Worm (Caenorhabditis elegans): Measurements from ENCODE around the gene F57B1.9.

F57B1.9 gene

DNA sequence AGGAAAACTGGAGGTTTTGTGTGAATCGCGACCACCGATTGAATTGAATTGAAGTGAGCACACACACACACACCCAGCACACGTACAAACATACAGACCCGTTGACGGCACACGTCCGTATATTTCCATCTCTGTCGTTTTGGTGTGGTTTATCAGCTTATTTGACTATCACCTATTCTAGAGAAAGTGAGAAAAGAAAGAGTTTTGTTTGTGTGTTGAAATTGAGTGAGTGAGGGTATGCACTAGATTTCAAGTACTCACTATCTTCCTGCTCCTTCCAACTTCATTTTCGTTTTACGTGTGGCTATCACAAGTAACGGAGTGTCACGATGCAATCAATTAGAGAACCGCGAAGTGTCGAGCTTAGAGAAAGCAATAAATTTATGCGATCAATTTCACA, 33.9 kb downstream of the F57B1.9 start:
- TF ChIP-seq ztf-28 (GFP tag; IDR thresholded peaks at IDR 0.05), result no peak
- TF ChIP-seq F33H1.4 (GFP tag; IDR thresholded peaks at IDR 0.05), result no peak
- TF ChIP-seq let-526 (GFP tag; IDR thresholded peaks at IDR 0.05), result no peak
- peak; percentile 58 for TF ChIP-seq dox-1 (GFP tag; IDR thresholded peaks at IDR 0.05)
- TF ChIP-seq snpc-4 (GFP tag; optimal IDR thresholded peaks at IDR 0.05), result no peak
- peak in 2 of 4 experiments; percentile 1 to 55 for TF ChIP-seq snpc-4 (tag; optimal IDR thresholded peaks at IDR 0.05)
- TF ChIP-seq ets-4 (GFP tag; optimal IDR thresholded peaks at IDR 0.05), result peak; percentile 47
- TF ChIP-seq lin-54 (GFP tag; optimal IDR thresholded peaks at IDR 0.05), result peak; percentile 18
- peak; percentile 33; the same call in 1 of the 2 replicates for TF ChIP-seq mcd-1 (GFP tag; IDR thresholded peaks at IDR 0.05)
- TF ChIP-seq F23B12.7 (tag; optimal IDR thresholded peaks at IDR 0.05; ENCODE audit: insufficient read depth), result peak; percentile 63
- TF ChIP-seq atf-7 (tag; optimal IDR thresholded peaks at IDR 0.05), result peak; percentile 54
- TF ChIP-seq B0336.3 (GFP tag; IDR thresholded peaks at IDR 0.05), result peak; percentile 25; the same call in 1 of the 2 replicates
- TF ChIP-seq let-607 (tag; optimal IDR thresholded peaks at IDR 0.05), result peak; percentile 65 to 94
- no peak for TF ChIP-seq unc-62 (GFP tag; optimal IDR thresholded peaks at IDR 0.05)
- no peak for TF ChIP-seq B0261.1 (tag; optimal IDR thresholded peaks at IDR 0.05)
- peak; percentile 33 for TF ChIP-seq repo-1 (tag; optimal IDR thresholded peaks at IDR 0.05)
- TF ChIP-seq nhr-80 (tag; optimal IDR thresholded peaks at IDR 0.05), result peak; percentile 91
- 0 out of 2 replicates have a peak, but pooled peaks have one; percentile 43 for TF ChIP-seq egl-44 (GFP tag; IDR thresholded peaks at IDR 0.05)

DNA sequence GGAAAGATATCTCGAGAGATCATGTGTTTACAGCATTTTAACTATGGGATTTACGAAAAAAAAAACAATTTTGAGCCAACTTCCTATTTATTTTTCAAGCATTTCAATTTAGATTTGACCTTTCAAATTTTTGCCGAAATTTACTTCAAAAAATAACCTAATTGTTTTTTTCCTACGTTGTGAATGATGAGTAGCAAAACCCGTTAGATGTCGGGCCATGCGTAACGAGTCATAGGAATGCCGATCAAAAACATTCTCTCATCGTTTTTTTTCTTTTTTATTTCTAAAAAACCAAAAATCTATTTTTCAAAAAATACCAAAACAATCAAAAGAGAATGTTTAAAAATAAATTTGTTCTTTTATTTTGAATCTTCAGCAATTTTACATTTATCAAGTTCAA, 34.8 kb downstream of the F57B1.9 start:
- TF ChIP-seq snpc-3.4 (tag; optimal IDR thresholded peaks at IDR 0.05), result peak; percentile 4
- peak; percentile 46 for TF ChIP-seq snpc-4 (GFP tag; optimal IDR thresholded peaks at IDR 0.05)
- TF ChIP-seq snpc-4 (tag; optimal IDR thresholded peaks at IDR 0.05), result peak; percentile 12 to 88 (median 76)
- no peak for TF ChIP-seq hmg-20 (GFP tag; IDR thresholded peaks at IDR 0.05)
- TF ChIP-seq snpc-1.1 (tag; optimal IDR thresholded peaks at IDR 0.05; ENCODE audit: insufficient read depth), result peak; percentile 86
- peak; percentile 68 for TF ChIP-seq hmg-1.2 (GFP tag; IDR thresholded peaks at IDR 0.05)
- TF ChIP-seq Y79H2A.3 (GFP tag; conservative IDR thresholded peaks at IDR 0.05), result no peak
- no peak for TF ChIP-seq bed-1 (GFP tag; IDR thresholded peaks at IDR 0.05)

DNA sequence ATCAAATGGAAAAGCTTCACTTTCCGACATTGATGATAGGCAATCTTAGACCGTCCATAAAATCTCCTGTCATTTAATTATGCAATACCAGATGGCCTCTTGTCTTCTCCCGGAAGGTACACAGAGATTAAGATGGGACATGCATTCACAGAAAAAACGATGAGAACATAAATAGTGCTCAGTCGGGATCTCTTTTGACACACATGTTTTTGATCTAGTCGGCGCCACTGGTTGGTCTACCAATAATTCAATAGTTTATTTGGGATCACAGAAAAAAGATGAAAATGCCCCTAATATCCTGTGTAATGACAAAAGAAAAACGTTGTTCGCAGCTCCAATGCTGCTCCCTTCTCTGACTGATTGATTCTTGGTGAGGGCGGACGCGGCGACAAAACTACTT, 36.7 kb downstream of the F57B1.9 start:
- TF ChIP-seq sea-2 (GFP tag; IDR thresholded peaks at IDR 0.05) (no peak), F49E8.2 (tag; optimal IDR thresholded peaks at IDR 0.05; ENCODE audit: insufficient read depth) (no peak), lir-1 (GFP tag; conservative IDR thresholded peaks at IDR 0.05) (no peak), ZK185.1 (tag; optimal IDR thresholded peaks at IDR 0.05; ENCODE audit: poor library complexity, severe bottlenecking) (no peak), cebp-1 (GFP tag; IDR thresholded peaks at IDR 0.05) (no peak), cebp-1 (tag; optimal IDR thresholded peaks at IDR 0.05) (no peak)

DNA sequence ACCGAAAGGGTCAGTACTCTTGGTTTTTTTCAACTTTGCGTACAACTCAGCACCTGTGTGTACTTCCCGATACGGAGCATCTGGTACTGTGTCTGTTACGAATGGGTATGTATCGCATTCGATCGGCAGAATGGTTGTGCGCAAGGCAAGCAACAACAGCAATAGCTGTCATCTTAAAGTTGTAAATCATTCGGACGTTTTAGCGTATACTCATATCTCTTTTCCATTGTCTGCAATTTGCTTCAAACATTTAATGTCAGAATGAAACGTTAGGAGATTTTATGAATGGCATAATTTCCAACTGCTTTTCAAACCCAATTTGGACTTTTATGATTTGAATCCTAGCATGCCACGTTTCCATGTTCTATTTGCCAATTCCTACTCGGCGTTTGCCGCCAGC, 40.6 kb downstream of the F57B1.9 start:
- no peak for TF ChIP-seq ztf-22 (GFP tag; optimal IDR thresholded peaks at IDR 0.05)
- TF ChIP-seq Y56A3A.18 (GFP tag; IDR thresholded peaks at IDR 0.05), result no peak
- no peak for TF ChIP-seq lin-54 (GFP tag; optimal IDR thresholded peaks at IDR 0.05)
- TF ChIP-seq snpc-4 (GFP tag; optimal IDR thresholded peaks at IDR 0.05), result no peak
- no peak for TF ChIP-seq snpc-4 (tag; optimal IDR thresholded peaks at IDR 0.05)
- no peak for TF ChIP-seq lsl-1 (GFP tag; optimal IDR thresholded peaks at IDR 0.05)
- no peak for TF ChIP-seq madf-10 (tag; optimal IDR thresholded peaks at IDR 0.05)
